Worm (Caenorhabditis elegans) whole organism, L2 larva: ENCODE measurements around the gene T07F10.3.

Experiments
- alr-1 ChIP-seq: fragments of 150-350 bp; optimal IDR thresholded peaks from 2 replicates; lab custom pipeline; 2014; ENCODE audit warnings: missing biosample characterization, missing genetic modification characterization
- ama-1 ChIP-seq: fragments of 150-350 bp; optimal IDR thresholded peaks from 2 replicates; lab custom pipeline; 2018; ENCODE audit warnings: inconsistent platforms
- blmp-1 ChIP-seq: sonication (generic microtip); optimal IDR thresholded peaks from 2 replicates; lab custom pipeline; 2017; ENCODE audit warnings: missing genetic modification characterization, mild to moderate bottlenecking, missing compliant biosample characterization, antibody characterized with exemption, moderate library complexity; ENCODE audit not compliant: insufficient read depth
- crh-2 ChIP-seq: sonication (generic microtip); optimal IDR thresholded peaks from 2 replicates; lab custom pipeline; 2017; ENCODE audit warnings: missing biosample characterization, missing genetic modification characterization
- elt-3 ChIP-seq: sonication (generic microtip); optimal IDR thresholded peaks from 2 replicates; lab custom pipeline; 2017; ENCODE audit warnings: missing biosample characterization, missing genetic modification characterization
- fos-1 ChIP-seq: fragments of 150-350 bp; optimal IDR thresholded peaks from 2 replicates; lab custom pipeline; 2014; ENCODE audit warnings: missing biosample characterization, missing genetic modification characterization
- gmeb-1 ChIP-seq: fragments of 150-350 bp; optimal IDR thresholded peaks from 2 replicates; lab custom pipeline; 2014; ENCODE audit warnings: missing biosample characterization, missing genetic modification characterization
- lin-11 ChIP-seq: fragments of 150-350 bp; sonication (generic microtip); optimal IDR thresholded peaks from 2 replicates; lab custom pipeline; 2014; ENCODE audit warnings: missing biosample characterization, missing genetic modification characterization, inconsistent platforms, mixed read lengths
- mbf-1 ChIP-seq: sonication (generic microtip); optimal IDR thresholded peaks from 2 replicates; lab custom pipeline; 2017; ENCODE audit warnings: missing biosample characterization, missing genetic modification characterization
- nhr-12 ChIP-seq: fragments of 150-350 bp; optimal IDR thresholded peaks from 2 replicates; lab custom pipeline; 2014; ENCODE audit warnings: missing biosample characterization, missing genetic modification characterization
- nhr-25 ChIP-seq: fragments of 150-350 bp; sonication (generic microtip); optimal IDR thresholded peaks from 3 replicates; lab custom pipeline; 2014; ENCODE audit warnings: missing biosample characterization, missing genetic modification characterization
- snpc-4 ChIP-seq: fragments of 150-350 bp; optimal IDR thresholded peaks from 2 replicates; lab custom pipeline; 2014; ENCODE audit warnings: missing biosample characterization, missing genetic modification characterization
- unc-55 ChIP-seq: fragments of 150-350 bp; sonication (generic microtip); optimal IDR thresholded peaks from 3 replicates; lab custom pipeline; 2014; ENCODE audit warnings: missing biosample characterization, missing genetic modification reagents, missing genetic modification characterization
- ztf-11 ChIP-seq: sonication (generic microtip); optimal IDR thresholded peaks from 2 replicates; lab custom pipeline; 2017; ENCODE audit warnings: missing biosample characterization, missing genetic modification characterization

DNA sequence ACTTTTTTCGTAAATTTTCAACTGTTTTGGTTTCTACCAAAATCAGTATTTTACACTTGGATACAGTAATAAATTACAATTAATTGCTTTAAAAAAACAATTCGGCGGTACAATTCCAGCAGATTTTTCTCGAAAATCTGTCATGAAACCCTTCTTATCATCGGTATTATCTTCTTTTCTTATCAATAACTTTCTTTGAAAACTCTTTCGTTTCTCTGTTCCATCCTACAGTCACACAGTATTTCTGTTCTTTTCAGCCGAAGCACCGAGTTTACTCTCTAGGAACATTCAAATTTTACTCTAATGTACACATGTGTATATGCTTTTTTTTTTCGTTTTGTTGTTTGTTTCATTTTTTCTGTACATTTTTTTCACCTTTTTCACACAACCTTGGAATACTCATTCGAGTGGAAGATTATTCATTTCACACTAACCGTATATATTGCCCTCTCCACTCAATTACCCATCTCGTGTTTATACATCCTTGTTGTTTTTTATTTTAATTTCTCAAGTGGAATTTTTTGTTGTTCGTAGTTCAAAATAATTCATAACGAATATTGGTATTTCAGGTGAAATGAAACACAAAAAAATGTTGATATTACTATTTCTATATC lies 39.8 kb upstream of the T07F10.3 start, which contains the start of gene nid-1:
- TF ChIP-seq nhr-25 (tag; lab: Kevin White, UChicago) (no peak), nhr-12 (no peak), ama-1 (lab: Kevin White, UChicago) (no peak), fos-1 (peak; percentile 20), unc-55 (GFP tag; lab: Kevin White, UChicago) (no peak), ztf-11 (no peak), mbf-1 (tag; lab: Kevin White, UChicago) (no peak), alr-1 (tag; lab: Kevin White, UChicago) (no peak), snpc-4 (tag; lab: Kevin White, UChicago) (no peak), gmeb-1 (peak; percentile 8), elt-3 (tag; lab: Kevin White, UChicago) (no peak), lin-11 (tag; lab: Kevin White, UChicago) (no peak), crh-2 (tag; lab: Kevin White, UChicago) (peak; percentile 28), blmp-1 (tag; lab: Kevin White, UChicago) (no peak)
